Fruit fly (Drosophila melanogaster): ENCODE measurements around the gene CG1812.

CG1812 gene

DNA sequence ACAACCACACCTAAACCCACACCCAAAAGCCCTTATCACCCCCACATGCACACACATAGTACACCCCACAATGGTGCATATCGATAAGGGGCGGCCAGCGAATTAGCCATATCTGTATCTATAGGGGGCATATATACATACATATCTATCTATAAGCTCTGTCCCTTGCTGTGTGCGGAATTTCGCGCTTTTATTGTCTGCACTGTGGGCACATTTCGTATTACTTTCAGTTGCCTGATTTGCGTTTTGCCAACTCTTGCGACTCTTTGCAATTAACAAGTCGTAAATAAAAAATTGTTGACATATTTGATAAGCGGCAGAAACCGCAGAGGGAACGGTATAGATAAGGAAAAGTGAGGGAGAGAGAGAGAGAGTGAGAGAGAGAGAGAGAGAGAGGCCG lies 29.9 kb upstream of the CG1812 start:
- TF ChIP-seq lbe (GFP tag; optimal IDR thresholded peaks at IDR 0.05) = peak; percentile 17
- TF ChIP-seq Camta (GFP tag; optimal IDR thresholded peaks at IDR 0.05) = no peak
- TF ChIP-seq zfh1 (GFP tag; IDR thresholded peaks at IDR 0.05) = no peak
- 0 out of 3 replicates have a peak, but pooled peaks have one; percentile 15 for TF ChIP-seq ase (GFP tag; IDR thresholded peaks at IDR 0.05)
- TF ChIP-seq BtbVII (GFP tag; optimal IDR thresholded peaks at IDR 0.05) = peak; percentile 38
- TF ChIP-seq mirr (GFP tag; optimal IDR thresholded peaks at IDR 0.05) = peak; percentile 39
- TF ChIP-seq sc (optimal IDR thresholded peaks at IDR 0.05) = no peak
- no peak for TF ChIP-seq sc (GFP tag; optimal IDR thresholded peaks at IDR 0.05)
- TF ChIP-seq sens (GFP tag) = peak; percentile 6
- TF ChIP-seq CG11093 (GFP tag; IDR thresholded peaks at IDR 0.05) = no peak
- TF ChIP-seq C15 (GFP tag; IDR thresholded peaks at IDR 0.05) = no peak
- no peak for TF ChIP-seq CG9727 (GFP tag; optimal IDR thresholded peaks at IDR 0.05)
- no peak for TF ChIP-seq kay (GFP tag; optimal IDR thresholded peaks at IDR 0.05)
- no peak for TF ChIP-seq CG13287 (GFP tag; IDR thresholded peaks at IDR 0.05; ENCODE audit: partially characterized antibody)
- no peak for TF ChIP-seq Fer3 (tag; optimal IDR thresholded peaks at IDR 0.05)
- TF ChIP-seq vvl (GFP tag; IDR thresholded peaks at IDR 0.05) = no peak
- TF ChIP-seq MTF-1 (GFP tag; optimal IDR thresholded peaks at IDR 0.05; ENCODE audit: borderline replicate concordance) = no peak
- no peak for TF ChIP-seq CG10209 (GFP tag; optimal IDR thresholded peaks at IDR 0.05)
- TF ChIP-seq exex (tag; optimal IDR thresholded peaks at IDR 0.05) = peak; percentile 76
- no peak for TF ChIP-seq Rx (GFP tag; IDR thresholded peaks at IDR 0.05)
- no peak for TF ChIP-seq repo (GFP tag; optimal IDR thresholded peaks at IDR 0.05)
- no peak for TF ChIP-seq CG7839 (tag; optimal IDR thresholded peaks at IDR 0.05)
- no peak for TF ChIP-seq Myb (GFP tag; optimal IDR thresholded peaks at IDR 0.05)
- TF ChIP-seq Vsx1 (GFP tag; optimal IDR thresholded peaks at IDR 0.05) = peak; percentile 26
- no peak for TF ChIP-seq ATbp (GFP tag; optimal IDR thresholded peaks at IDR 0.05)
- TF ChIP-seq Jarid2 (GFP tag; optimal IDR thresholded peaks at IDR 0.05) = no peak
- no peak for TF ChIP-seq NC2β (GFP tag; optimal IDR thresholded peaks at IDR 0.05)
- TF ChIP-seq ind (GFP tag; optimal IDR thresholded peaks at IDR 0.05) = no peak
- no peak for TF ChIP-seq PHDP (tag; optimal IDR thresholded peaks at IDR 0.05)
- TF ChIP-seq sqz (GFP tag; optimal IDR thresholded peaks at IDR 0.05) = peak; percentile 14
- TF ChIP-seq cg (GFP tag; optimal IDR thresholded peaks at IDR 0.05) = peak; percentile 30
- TF ChIP-seq grn (GFP tag; optimal IDR thresholded peaks at IDR 0.05) = peak; percentile 19
- no peak for TF ChIP-seq CoRest (tag; optimal IDR thresholded peaks at IDR 0.05)
- no peak for TF ChIP-seq nau (GFP tag; optimal IDR thresholded peaks at IDR 0.05)
- peak; percentile 43 for TF ChIP-seq Med (GFP tag)
- TF ChIP-seq ham (GFP tag; IDR thresholded peaks at IDR 0.05) = no peak
- TF ChIP-seq CG6689 (GFP tag; IDR thresholded peaks at IDR 0.05) = no peak
- no peak for TF ChIP-seq Hr39 (optimal IDR thresholded peaks at IDR 0.05)
- peak; percentile 38; the same call in 1 of the 2 replicates for TF ChIP-seq crol (GFP tag; IDR thresholded peaks at IDR 0.05)
- no peak for TF ChIP-seq croc (GFP tag; conservative IDR thresholded peaks at IDR 0.05)
- TF ChIP-seq da (GFP tag; optimal IDR thresholded peaks at IDR 0.05) = no peak
- TF ChIP-seq Antp (GFP tag; optimal IDR thresholded peaks at IDR 0.05) = no peak
- peak; percentile 79 for TF ChIP-seq sd (tag; optimal IDR thresholded peaks at IDR 0.05)
- TF ChIP-seq Nf-YA (GFP tag; IDR thresholded peaks at IDR 0.05) = no peak
- no peak for TF ChIP-seq seq (GFP tag; IDR thresholded peaks at IDR 0.05)
- no peak for TF ChIP-seq chn (GFP tag; optimal IDR thresholded peaks at IDR 0.05)
- no peak for TF ChIP-seq CG3995 (GFP tag; optimal IDR thresholded peaks at IDR 0.05)
- no peak for TF ChIP-seq chif (GFP tag; optimal IDR thresholded peaks at IDR 0.05)
- no peak for TF ChIP-seq hbn (GFP tag; IDR thresholded peaks at IDR 0.05; ENCODE audit: partially characterized antibody)
- no peak for TF ChIP-seq dmrt11E (tag; optimal IDR thresholded peaks at IDR 0.05)
- TF ChIP-seq CG18262 (tag; optimal IDR thresholded peaks at IDR 0.05) = no peak
- no peak for TF ChIP-seq gem (tag; optimal IDR thresholded peaks at IDR 0.05)
